Worm (Caenorhabditis elegans) whole organism, L4 larva: ENCODE results near the gene repo-1.

Experiments used
- F10B5.3 ChIP-seq: sonication (generic microtip); optimal IDR thresholded peaks from 2 replicates; lab custom pipeline; 2016; ENCODE audit warnings: mild to moderate bottlenecking, missing genetic modification characterization, missing compliant biosample characterization
- ceh-20 ChIP-seq: fragments of 200-800 bp; sonication (Bioruptor generic); IDR thresholded peaks from 2 replicates; pipeline ENCODE4 v1.3.6; 2022; ENCODE audit warnings: missing genetic modification reagents, missing genetic modification characterization, missing compliant biosample characterization
- ceh-62 ChIP-seq: sonication (generic microtip); optimal IDR thresholded peaks from 2 replicates; lab custom pipeline; 2017; ENCODE audit warnings: missing biosample characterization, missing genetic modification characterization
- dpl-1 ChIP-seq: fragments of 150-350 bp; optimal IDR thresholded peaks from 2 replicates; lab custom pipeline; 2014; ENCODE audit warnings: missing biosample characterization, missing genetic modification reagents, missing genetic modification characterization
- hlh-30 ChIP-seq: sonication (generic microtip); optimal IDR thresholded peaks from 2 replicates; lab custom pipeline; 2017; ENCODE audit warnings: antibody characterized with exemption, mild to moderate bottlenecking, missing genetic modification characterization, missing compliant biosample characterization; ENCODE audit not compliant: insufficient read depth
- lim-7 ChIP-seq: fragments of 200-800 bp; sonication (Bioruptor generic); IDR thresholded peaks from 2 replicates; pipeline ENCODE4 v1.3.6; 2022; ENCODE audit warnings: missing genetic modification characterization, missing compliant biosample characterization
- mes-2 ChIP-seq: sonication (generic microtip); optimal IDR thresholded peaks from 2 replicates; lab custom pipeline; 2016; ENCODE audit warnings: missing genotype, mild to moderate bottlenecking, missing genetic modification characterization, missing compliant biosample characterization; ENCODE audit not compliant: poor library complexity, severe bottlenecking
- unc-62 ChIP-seq, 3 experiments: fragments of 150-350 bp in 1 of 3; sonication (generic microtip); optimal IDR thresholded peaks in 2 of 3; peaks in 1 of 3; 1 replicate in 1 of 3; 2 replicates in 2 of 3; lab custom pipeline; 2014 to 2017; ENCODE audit warnings: missing biosample characterization in 3 of 3, missing genetic modification characterization in 3 of 3, missing genetic modification reagents in 3 of 3, missing genotype in 1 of 3

repo-1 gene

ce11 chrIV:12131308-12132072, 47.2 kb downstream of the repo-1 start:
- peak in 1 of 2 experiments; percentile 60 for TF ChIP-seq unc-62 (GFP tag; optimal IDR thresholded peaks at IDR 0.05 in 1 of 2; lab: Kevin White, UChicago)
- TF ChIP-seq unc-62 (tag; optimal IDR thresholded peaks at IDR 0.05; lab: Kevin White, UChicago) = no peak
- TF ChIP-seq ceh-62 (tag; lab: Kevin White, UChicago) = no peak
- 0 out of 2 replicates have a peak, but pooled peaks have one; percentile 16 for TF ChIP-seq ceh-20 (GFP tag; lab: Robert Waterston, UW)
- no peak for TF ChIP-seq F10B5.3 (tag; lab: Kevin White, UChicago)
- peak; percentile 17 for TF ChIP-seq hlh-30 (tag; lab: Kevin White, UChicago)
- no peak for TF ChIP-seq lim-7

- TF ChIP-seq mes-2 (peak; percentile 1), dpl-1 (GFP tag; lab: Kevin White, UChicago) (no peak)
Observed at ce11 chrIV:12133776-12134175, 49.5 kb downstream of the repo-1 start.
